Fruit fly (Drosophila melanogaster): ENCODE data around the gene CG10097.

- TF ChIP-seq topi (GFP tag; optimal IDR thresholded peaks at IDR 0.05), result no peak
- TF ChIP-seq CG11762 (GFP tag; optimal IDR thresholded peaks at IDR 0.05; ENCODE audit: insufficient read depth), result no peak
- TF ChIP-seq CG10631 (GFP tag; optimal IDR thresholded peaks at IDR 0.05), result no peak
- no peak for TF ChIP-seq CG8119 (GFP tag; IDR thresholded peaks at IDR 0.05)
- no peak for TF ChIP-seq Sox15 (GFP tag; optimal IDR thresholded peaks at IDR 0.05)
Measured at dm6 chr3R:12386965-12387364, 8.8 kb downstream of the CG10097 start, which contains the start of gene CG33098.
